Fruit fly (Drosophila melanogaster): ENCODE measurements around the gene CG34166.

The CG34166 gene

dm6 chr2L:14765608-14766007 lies 22.6 kb downstream of the CG34166 start, which contains the start of gene CG4701:
TSS of gene CG4701 (plus strand) at chr2L:14765908.
- TF ChIP-seq CTCF (GFP tag; optimal IDR thresholded peaks at IDR 0.05) (no peak), Bgb (GFP tag; IDR thresholded peaks at IDR 0.05; ENCODE audit: partially characterized antibody) (no peak), Deaf1 (tag; optimal IDR thresholded peaks at IDR 0.05) (no peak), CG10959 (GFP tag; IDR thresholded peaks at IDR 0.05) (no peak), CG17829 (tag; optimal IDR thresholded peaks at IDR 0.05) (no peak), Dad (GFP tag; optimal IDR thresholded peaks at IDR 0.05) (no peak), Lim3 (GFP tag; IDR thresholded peaks at IDR 0.05) (no peak), ATbp (GFP tag; optimal IDR thresholded peaks at IDR 0.05) (no peak), dan (GFP tag; IDR thresholded peaks at IDR 0.05) (no peak), org-1 (GFP tag; optimal IDR thresholded peaks at IDR 0.05) (no peak), CG17612 (GFP tag; IDR thresholded peaks at IDR 0.05) (no peak), CG3847 (GFP tag; IDR thresholded peaks at IDR 0.05) (no peak), CG3163 (GFP tag; optimal IDR thresholded peaks at IDR 0.05) (no peak)

dm6 chr2L:14774713-14775112 lies 31.7 kb downstream of the CG34166 start, which contains the start of gene CG4650:
TSS of gene CG4650 (minus strand) at chr2L:14774981.
- TF ChIP-seq Aef1 (GFP tag; IDR thresholded peaks at IDR 0.05): no peak
- no peak for TF ChIP-seq mirr (GFP tag; optimal IDR thresholded peaks at IDR 0.05)
- TF ChIP-seq CG10565 (GFP tag; optimal IDR thresholded peaks at IDR 0.05): no peak
- TF ChIP-seq crp (GFP tag; optimal IDR thresholded peaks at IDR 0.05): no peak
- no peak for TF ChIP-seq CG8359 (GFP tag; optimal IDR thresholded peaks at IDR 0.05; ENCODE audit: borderline replicate concordance)
- TF ChIP-seq lmd (GFP tag; IDR thresholded peaks at IDR 0.05): no peak
- peak; percentile 26 for TF ChIP-seq Ets65A (GFP tag)
- TF ChIP-seq nau (GFP tag; optimal IDR thresholded peaks at IDR 0.05): no peak

dm6 chr2L:14784498-14784897 lies 41.5 kb downstream of the CG34166 start, which contains the start of gene CG18636:
TSS of gene CG18636 (minus strand) at chr2L:14784598.
- TF ChIP-seq kay (GFP tag; optimal IDR thresholded peaks at IDR 0.05): no peak
- TF ChIP-seq sc (optimal IDR thresholded peaks at IDR 0.05): no peak
- no peak for TF ChIP-seq sc (GFP tag; optimal IDR thresholded peaks at IDR 0.05)
- TF ChIP-seq fd102C (GFP tag; optimal IDR thresholded peaks at IDR 0.05): no peak
- no peak for TF ChIP-seq bcd (GFP tag; optimal IDR thresholded peaks at IDR 0.05)
- TF ChIP-seq CG15073 (GFP tag; optimal IDR thresholded peaks at IDR 0.05): no peak
- TF ChIP-seq Jarid2 (GFP tag; optimal IDR thresholded peaks at IDR 0.05): no peak
- TF ChIP-seq CG7357 (GFP tag; IDR thresholded peaks at IDR 0.05): no peak
- TF ChIP-seq CG8478 (optimal IDR thresholded peaks at IDR 0.05): no peak
- TF ChIP-seq sens-2 (GFP tag; IDR thresholded peaks at IDR 0.05): no peak
- no peak for TF ChIP-seq CG2202 (tag; optimal IDR thresholded peaks at IDR 0.05)
- TF ChIP-seq Bdp1 (GFP tag; optimal IDR thresholded peaks at IDR 0.05): no peak
- TF ChIP-seq CG3726 (GFP tag; IDR thresholded peaks at IDR 0.05): no peak
- TF ChIP-seq Mad (GFP tag; optimal IDR thresholded peaks at IDR 0.05): no peak
- no peak for TF ChIP-seq yki (optimal IDR thresholded peaks at IDR 0.05)
- TF ChIP-seq CG14710 (tag; optimal IDR thresholded peaks at IDR 0.05): no peak
- no peak for TF ChIP-seq CG2116 (GFP tag; optimal IDR thresholded peaks at IDR 0.05)
- no peak for TF ChIP-seq HLHmδ (GFP tag; optimal IDR thresholded peaks at IDR 0.05)

Measured in whole organism, embryonic.